Fruit fly (Drosophila melanogaster) whole organism, prepupa: ENCODE measurements around the gene CG3868.

Experiments used
- Blimp-1 ChIP-seq: fragments of 200-800 bp; sonication (Bioruptor generic); optimal IDR thresholded peaks from 3 replicates; lab custom pipeline; 2017; ENCODE audit warnings: missing biosample characterization, missing genetic modification characterization, mild to moderate bottlenecking, moderate library complexity, missing genetic modification reagents
- CG10631 ChIP-seq: fragments of 200-800 bp; sonication (Bioruptor generic); optimal IDR thresholded peaks from 2 replicates; lab custom pipeline; 2016; ENCODE audit warnings: missing biosample characterization, missing genetic modification characterization
- CG10669 ChIP-seq: fragments of 200-800 bp; sonication (Bioruptor generic); optimal IDR thresholded peaks from 3 replicates; lab custom pipeline; 2018; ENCODE audit warnings: missing biosample characterization, mild to moderate bottlenecking, missing genetic modification characterization, moderate library complexity
- CG11294 ChIP-seq: fragments of 200-800 bp; sonication (Bioruptor generic); IDR thresholded peaks from 2 replicates; pipeline ENCODE4 v1.3.6; 2022; ENCODE audit warnings: missing biosample characterization, missing genetic modification characterization
- CG11762 ChIP-seq: fragments of 200-800 bp; sonication (Bioruptor generic); optimal IDR thresholded peaks from 3 replicates; lab custom pipeline; 2016; ENCODE audit warnings: missing biosample characterization, missing genetic modification characterization; ENCODE audit not compliant: insufficient read depth
- CG11902 ChIP-seq: fragments of 200-800 bp; sonication (Bioruptor generic); optimal IDR thresholded peaks from 3 replicates; lab custom pipeline; 2016; ENCODE audit warnings: missing biosample characterization, missing genetic modification characterization
- CG15336 ChIP-seq: fragments of 200-800 bp; sonication (Bioruptor generic); IDR thresholded peaks from 2 replicates; pipeline ENCODE4 v1.3.6; 2022; ENCODE audit warnings: missing biosample characterization, missing genetic modification characterization
- CG16779 ChIP-seq: fragments of 200-800 bp; sonication (Bioruptor generic); optimal IDR thresholded peaks from 3 replicates; lab custom pipeline; 2017; ENCODE audit warnings: missing biosample characterization, mild to moderate bottlenecking, missing genetic modification characterization
- CG3032 ChIP-seq: fragments of 200-800 bp; optimal IDR thresholded peaks from 2 replicates; lab custom pipeline; 2019; ENCODE audit warnings: missing biosample characterization, mild to moderate bottlenecking, missing genetic modification characterization, moderate library complexity
- CG32006 ChIP-seq: fragments of 200-800 bp; sonication (Bioruptor generic); optimal IDR thresholded peaks from 3 replicates; lab custom pipeline; 2017; ENCODE audit warnings: missing biosample characterization, mild to moderate bottlenecking, missing genetic modification characterization
- CG34406 ChIP-seq: fragments of 200-800 bp; sonication (Bioruptor generic); optimal IDR thresholded peaks from 3 replicates; lab custom pipeline; 2016; ENCODE audit warnings: missing biosample characterization, missing genetic modification characterization
- CG3919 ChIP-seq: fragments of 200-800 bp; sonication (Bioruptor generic); optimal IDR thresholded peaks from 3 replicates; lab custom pipeline; 2016; ENCODE audit warnings: missing biosample characterization, missing genetic modification characterization
- CG4318 ChIP-seq: fragments of 200-800 bp; sonication (Bioruptor generic); optimal IDR thresholded peaks from 3 replicates; lab custom pipeline; 2017; ENCODE audit warnings: missing biosample characterization, mild to moderate bottlenecking, missing genetic modification characterization
- CG6163 ChIP-seq: fragments of 200-800 bp; sonication (Bioruptor generic); IDR thresholded peaks from 3 replicates; pipeline ENCODE4 v1.3.6; 2022; ENCODE audit warnings: missing biosample characterization, missing genetic modification characterization
- CG6276 ChIP-seq: fragments of 200-800 bp; sonication (Bioruptor generic); optimal IDR thresholded peaks from 2 replicates; lab custom pipeline; 2017; ENCODE audit warnings: missing biosample characterization, mild to moderate bottlenecking, missing genetic modification characterization
- CG6792 ChIP-seq: fragments of 200-800 bp; sonication (Bioruptor generic); optimal IDR thresholded peaks from 3 replicates; lab custom pipeline; 2016; ENCODE audit warnings: missing biosample characterization, missing genetic modification characterization
- CG6854 ChIP-seq: fragments of 200-800 bp; sonication (Bioruptor generic); optimal IDR thresholded peaks from 2 replicates; lab custom pipeline; 2017; ENCODE audit warnings: missing biosample characterization, mild to moderate bottlenecking, missing genetic modification characterization
- CG7368 ChIP-seq: fragments of 200-800 bp; sonication (Bioruptor generic); optimal IDR thresholded peaks from 3 replicates; lab custom pipeline; 2016; ENCODE audit warnings: missing biosample characterization, missing genetic modification characterization
- CG8119 ChIP-seq: fragments of 200-800 bp; sonication (Bioruptor generic); IDR thresholded peaks from 3 replicates; pipeline ENCODE4 v1.3.6; 2022; ENCODE audit warnings: missing biosample characterization, missing genetic modification characterization
- CG8319 ChIP-seq: fragments of 200-800 bp; sonication (Bioruptor generic); optimal IDR thresholded peaks from 3 replicates; lab custom pipeline; 2016; ENCODE audit warnings: missing biosample characterization, missing genetic modification characterization
- CG8632 ChIP-seq: fragments of 200-800 bp; sonication (Bioruptor generic); optimal IDR thresholded peaks from 3 replicates; lab custom pipeline; 2016; ENCODE audit warnings: missing biosample characterization, missing genetic modification characterization
- CG9139 ChIP-seq: fragments of 200-800 bp; sonication (Bioruptor generic); optimal IDR thresholded peaks from 3 replicates; lab custom pipeline; 2017; ENCODE audit warnings: missing biosample characterization, mild to moderate bottlenecking, missing genetic modification characterization
- Eip75B ChIP-seq: fragments of 200-800 bp; sonication (Bioruptor generic); optimal IDR thresholded peaks from 3 replicates; lab custom pipeline; 2016; ENCODE audit warnings: missing biosample characterization, missing genetic modification characterization
- Eip78C ChIP-seq: fragments of 200-800 bp; sonication (Bioruptor generic); peaks from one replicate; lab custom pipeline; 2016; ENCODE audit warnings: missing biosample characterization, missing genetic modification characterization
- Eip93F ChIP-seq: fragments of 200-800 bp; sonication (Bioruptor generic); optimal IDR thresholded peaks from 2 replicates; lab custom pipeline; 2016; ENCODE audit warnings: missing biosample characterization, mild to moderate bottlenecking, missing genetic modification characterization
- Ets96B ChIP-seq: fragments of 200-800 bp; optimal IDR thresholded peaks from 2 replicates; lab custom pipeline; 2019; ENCODE audit warnings: missing biosample characterization, mild to moderate bottlenecking, missing genetic modification characterization, moderate library complexity
- Gug ChIP-seq: fragments of 200-800 bp; sonication (Bioruptor generic); IDR thresholded peaks from 2 replicates; pipeline ENCODE4 v1.3.6; 2022; ENCODE audit warnings: missing biosample characterization, missing genetic modification characterization
- Hr38 ChIP-seq: sonication (Bioruptor generic); optimal IDR thresholded peaks from 2 replicates; lab custom pipeline; 2016; ENCODE audit warnings: missing biosample characterization, missing genetic modification characterization
- Hr39 ChIP-seq: fragments of 200-800 bp; sonication (Bioruptor generic); optimal IDR thresholded peaks from 2 replicates; lab custom pipeline; 2016; ENCODE audit warnings: missing biosample characterization, missing genetic modification characterization
- Hr4 ChIP-seq: fragments of 200-800 bp; sonication (Bioruptor generic); optimal IDR thresholded peaks from 3 replicates; lab custom pipeline; 2016; ENCODE audit warnings: missing biosample characterization, missing genetic modification characterization
- Met ChIP-seq: fragments of 200-800 bp; sonication (Bioruptor generic); optimal IDR thresholded peaks from 3 replicates; lab custom pipeline; 2016; ENCODE audit warnings: missing biosample characterization, missing genetic modification characterization
- Smox ChIP-seq: fragments of 200-800 bp; sonication (Bioruptor generic); optimal IDR thresholded peaks from 3 replicates; lab custom pipeline; 2016; ENCODE audit warnings: missing biosample characterization, missing genetic modification characterization
- Sox102F ChIP-seq: fragments of 200-800 bp; sonication (Bioruptor generic); optimal IDR thresholded peaks from 2 replicates; lab custom pipeline; 2016; ENCODE audit warnings: missing biosample characterization, mild to moderate bottlenecking, missing genetic modification characterization
- Sox15 ChIP-seq: fragments of 200-800 bp; sonication (Bioruptor generic); optimal IDR thresholded peaks from 3 replicates; lab custom pipeline; 2016; ENCODE audit warnings: missing biosample characterization, missing genetic modification characterization
- achi ChIP-seq: fragments of 200-800 bp; sonication (Bioruptor generic); optimal IDR thresholded peaks from 3 replicates; lab custom pipeline; 2016; ENCODE audit warnings: missing biosample characterization, missing genetic modification characterization
- acj6 ChIP-seq: fragments of 200-800 bp; sonication (Bioruptor generic); optimal IDR thresholded peaks from 3 replicates; lab custom pipeline; 2016; ENCODE audit warnings: missing biosample characterization, missing genetic modification characterization
- cyc ChIP-seq: fragments of 200-800 bp; sonication (Bioruptor generic); optimal IDR thresholded peaks from 3 replicates; lab custom pipeline; 2016; ENCODE audit warnings: missing biosample characterization, missing genetic modification characterization
- dsx ChIP-seq: fragments of 200-800 bp; optimal IDR thresholded peaks from 3 replicates; lab custom pipeline; 2019; ENCODE audit warnings: missing biosample characterization, mild to moderate bottlenecking, missing genetic modification characterization, moderate library complexity; ENCODE audit not compliant: poor library complexity, severe bottlenecking
- eg ChIP-seq: fragments of 200-800 bp; sonication (Bioruptor generic); IDR thresholded peaks from 3 replicates; pipeline ENCODE4 v1.3.6; 2022; ENCODE audit warnings: missing biosample characterization, missing genetic modification characterization
- esn ChIP-seq: fragments of 200-800 bp; sonication (Bioruptor generic); optimal IDR thresholded peaks from 2 replicates; lab custom pipeline; 2016; ENCODE audit warnings: missing biosample characterization, mild to moderate bottlenecking, missing genetic modification characterization, moderate library complexity
- fd59A ChIP-seq: fragments of 200-800 bp; sonication (Bioruptor generic); optimal IDR thresholded peaks from 2 replicates; lab custom pipeline; 2017; ENCODE audit warnings: missing biosample characterization, mild to moderate bottlenecking, missing genetic modification characterization, missing genetic modification reagents
- fd85E ChIP-seq: fragments of 200-800 bp; sonication (Bioruptor generic); optimal IDR thresholded peaks from 3 replicates; lab custom pipeline; 2016; ENCODE audit warnings: missing biosample characterization, missing genetic modification characterization
- fkh ChIP-seq: fragments of 200-800 bp; sonication (Bioruptor generic); optimal IDR thresholded peaks from 3 replicates; lab custom pipeline; 2017; ENCODE audit warnings: missing biosample characterization, mild to moderate bottlenecking, missing genetic modification characterization, moderate library complexity
- lz ChIP-seq: fragments of 200-800 bp; sonication (Bioruptor generic); optimal IDR thresholded peaks from 3 replicates; lab custom pipeline; 2016; ENCODE audit warnings: missing biosample characterization, missing genetic modification characterization
- net ChIP-seq: fragments of 200-800 bp; sonication (Bioruptor generic); optimal IDR thresholded peaks from 3 replicates; lab custom pipeline; 2016; ENCODE audit warnings: missing biosample characterization, missing genetic modification characterization
- spab ChIP-seq: fragments of 200-800 bp; sonication (Bioruptor generic); optimal IDR thresholded peaks from 2 replicates; lab custom pipeline; 2017; ENCODE audit warnings: missing biosample characterization, mild to moderate bottlenecking, missing genetic modification characterization, missing genetic modification reagents
- ss ChIP-seq, 2 experiments: fragments of 200-800 bp; sonication (Bioruptor generic); optimal IDR thresholded peaks; 2 replicates in 1 of 2; 3 replicates in 1 of 2; lab custom pipeline; 2017 to 2018; ENCODE audit warnings: mild to moderate bottlenecking in 2 of 2, missing biosample characterization in 2 of 2, missing genetic modification characterization in 2 of 2, moderate library complexity in 1 of 2
- svp ChIP-seq: fragments of 200-800 bp; sonication (Bioruptor generic); peaks from one replicate; lab custom pipeline; 2016; ENCODE audit warnings: missing biosample characterization, missing genetic modification characterization
- topi ChIP-seq: fragments of 200-800 bp; sonication (Bioruptor generic); optimal IDR thresholded peaks from 3 replicates; lab custom pipeline; 2016; ENCODE audit warnings: missing biosample characterization, missing genetic modification characterization

The CG3868 gene

DNA sequence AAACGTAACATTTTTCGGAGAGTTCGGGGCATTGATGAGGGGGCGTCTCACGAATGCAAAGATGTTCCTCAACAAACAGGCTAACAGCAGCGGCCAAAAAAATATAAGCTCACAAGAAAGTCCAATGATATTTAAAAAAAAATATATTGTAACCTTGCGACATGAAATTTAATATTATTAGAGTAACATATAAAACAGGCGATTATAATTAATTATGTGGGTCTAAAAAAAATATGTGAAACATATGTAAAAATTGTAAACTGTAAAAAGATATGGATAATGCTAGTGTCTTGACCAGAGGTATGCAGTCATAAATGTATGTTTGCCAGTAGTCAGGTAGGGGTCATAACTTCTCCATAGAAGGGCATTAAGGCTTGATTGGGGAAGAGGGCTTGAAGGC lies 49.4 kb downstream of the CG3868 start (continued):
- TF ChIP-seq CG11902 (GFP tag; lab: Kevin White, UChicago) (no peak), Eip78C (GFP tag; lab: Kevin White, UChicago) (peak; percentile 85), CG10669 (GFP tag; lab: Kevin White, UChicago) (peak; percentile 15), Hr38 (GFP tag; lab: Kevin White, UChicago) (no peak), Smox (GFP tag; lab: Kevin White, UChicago) (peak; percentile 55), CG8319 (GFP tag; lab: Kevin White, UChicago) (peak; percentile 9), spab (GFP tag; lab: Kevin White, UChicago) (peak; percentile 29), Sox102F (peak; percentile 57), svp (GFP tag; lab: Kevin White, UChicago) (peak; percentile 89), CG6163 (0 out of 3 replicates have a peak, but pooled peaks have one; percentile 12), CG8632 (GFP tag; lab: Kevin White, UChicago) (peak; percentile 51), CG3919 (peak; percentile 12), CG3032 (tag; lab: Kevin White, UChicago) (peak; percentile 42), esn (GFP tag; lab: Kevin White, UChicago) (peak; percentile 67), ss (GFP tag; optimal IDR thresholded peaks at IDR 0.05; lab: Kevin White, UChicago) (peak in 1 of 2 experiments; percentile 3), dsx (GFP tag; lab: Kevin White, UChicago) (peak; percentile 53), Ets96B (tag; lab: Kevin White, UChicago) (peak; percentile 57), CG11294 (GFP tag; lab: Robert Waterston, UW) (no peak)
- TF ChIP-seq, all 60 proteins: peak for 45

DNA sequence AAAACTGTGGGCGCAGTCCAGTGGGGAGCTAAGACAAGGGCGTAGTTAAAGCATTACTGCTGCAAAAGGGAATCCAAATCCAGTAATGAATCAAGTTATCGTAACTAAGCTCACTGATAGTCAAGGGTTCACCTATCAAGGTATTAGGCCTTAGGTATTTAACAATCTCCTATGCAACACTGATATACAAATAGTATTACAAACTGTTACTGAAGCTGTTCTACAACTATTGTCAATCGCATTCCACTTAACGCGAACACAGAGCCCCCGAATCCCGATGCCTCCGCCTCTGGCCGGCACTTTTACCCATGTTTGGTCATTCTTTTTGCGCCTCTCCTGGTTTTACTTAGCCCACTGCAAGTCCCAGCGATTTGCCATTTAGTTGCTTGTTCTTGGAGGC lies 51.7 kb downstream of the CG3868 start:
- peak; percentile 24 for TF ChIP-seq achi (GFP tag; lab: Kevin White, UChicago)
- TF ChIP-seq Hr4 (GFP tag; lab: Kevin White, UChicago): no peak
- peak; percentile 23 for TF ChIP-seq CG3919
- TF ChIP-seq cyc (GFP tag; lab: Kevin White, UChicago): peak; percentile 33
- TF ChIP-seq fkh (GFP tag; lab: Kevin White, UChicago): no peak
- TF ChIP-seq fd85E (GFP tag; lab: Kevin White, UChicago): no peak
- no peak for TF ChIP-seq CG6792 (GFP tag; lab: Kevin White, UChicago)
- TF ChIP-seq CG4318 (GFP tag; lab: Kevin White, UChicago): no peak
- TF ChIP-seq Eip93F (GFP tag; lab: Kevin White, UChicago): no peak
- TF ChIP-seq CG11762 (GFP tag; lab: Kevin White, UChicago): peak; percentile 1
- no peak for TF ChIP-seq net (GFP tag; lab: Kevin White, UChicago)
- no peak for TF ChIP-seq eg (GFP tag; lab: Robert Waterston, UW)
- 0 out of 2 replicates have a peak, but pooled peaks have one; percentile 11 for TF ChIP-seq CG15336 (GFP tag; lab: Robert Waterston, UW)
- TF ChIP-seq CG6854 (GFP tag; lab: Kevin White, UChicago): no peak
- peak; percentile 18 for TF ChIP-seq lz
- peak; percentile 29 for TF ChIP-seq Eip75B (GFP tag; lab: Kevin White, UChicago)
- peak; percentile 41 for TF ChIP-seq acj6 (GFP tag; lab: Kevin White, UChicago)
- TF ChIP-seq CG32006 (GFP tag; lab: Kevin White, UChicago): no peak
- TF ChIP-seq CG16779 (tag; lab: Kevin White, UChicago): no peak
- no peak for TF ChIP-seq Sox15 (GFP tag; lab: Kevin White, UChicago)
- no peak for TF ChIP-seq CG8119
- TF ChIP-seq CG6163: peak; percentile 37; the same call in 1 of the 3 replicates
- TF ChIP-seq CG34406 (GFP tag; lab: Kevin White, UChicago): no peak
- peak; percentile 11 for TF ChIP-seq Hr39 (GFP tag; lab: Kevin White, UChicago)
- TF ChIP-seq CG11294 (GFP tag; lab: Robert Waterston, UW): no peak
- peak; percentile 55 for TF ChIP-seq fd59A
- TF ChIP-seq CG10669 (GFP tag; lab: Kevin White, UChicago): peak; percentile 42
- TF ChIP-seq CG8632 (GFP tag; lab: Kevin White, UChicago): no peak
- TF ChIP-seq CG6276 (GFP tag; lab: Kevin White, UChicago): no peak
- TF ChIP-seq CG9139 (GFP tag; lab: Kevin White, UChicago): no peak
- TF ChIP-seq CG10631 (GFP tag; lab: Kevin White, UChicago): peak; percentile 48
- no peak for TF ChIP-seq Met
- TF ChIP-seq ss (GFP tag; optimal IDR thresholded peaks at IDR 0.05; lab: Kevin White, UChicago): peak; percentile 30 to 52
- no peak for TF ChIP-seq Blimp-1 (GFP tag; lab: Kevin White, UChicago)
- no peak for TF ChIP-seq CG7368 (GFP tag; lab: Kevin White, UChicago)
- peak; percentile 77 for TF ChIP-seq CG3032 (tag; lab: Kevin White, UChicago)
- TF ChIP-seq topi (GFP tag; lab: Kevin White, UChicago): peak; percentile 16
- 0 out of 2 replicates have a peak, but pooled peaks have one; percentile 32 for TF ChIP-seq Gug (GFP tag; lab: Robert Waterston, UW)
- TF ChIP-seq spab (GFP tag; lab: Kevin White, UChicago): peak; percentile 61
